Worm (Caenorhabditis elegans) whole organism, young adult: ENCODE results near the gene sph-1.
A peak's percentile ranks its signal among the peaks of the same experiment; 100 is the strongest.

Experiments
- C17E4.6 ChIP-seq: fragments of 200-800 bp; sonication (Bioruptor generic); IDR thresholded peaks from 2 replicates; pipeline ENCODE4 v1.3.6; 2022; ENCODE audit warnings: missing genetic modification reagents, missing genetic modification characterization, missing compliant biosample characterization
- F10E7.11 ChIP-seq: sonication (generic microtip); optimal IDR thresholded peaks from 2 replicates; lab custom pipeline; 2017; ENCODE audit warnings: mild to moderate bottlenecking, missing genetic modification characterization, moderate library complexity, missing compliant biosample characterization
- F39B2.1 ChIP-seq: fragments of 200-800 bp; sonication (Bioruptor generic); IDR thresholded peaks from 2 replicates; pipeline ENCODE4 v1.3.6; 2022; ENCODE audit warnings: missing genetic modification reagents, missing genetic modification characterization, missing compliant biosample characterization
- F52B5.7 ChIP-seq: sonication (generic microtip); optimal IDR thresholded peaks from 2 replicates; lab custom pipeline; 2016; ENCODE audit warnings: mild to moderate bottlenecking, missing genetic modification characterization, missing compliant biosample characterization
- Y53F4B.3 ChIP-seq: fragments of 200-800 bp; sonication (Bioruptor generic); IDR thresholded peaks from 2 replicates; pipeline ENCODE4 v1.3.6; 2022; ENCODE audit warnings: missing genetic modification reagents, missing genetic modification characterization, missing compliant biosample characterization
- Y53G8AR.9 ChIP-seq: fragments of 200-800 bp; sonication (Bioruptor generic); conservative IDR thresholded peaks from 2 replicates; pipeline ENCODE4 v1.3.6; 2022; ENCODE audit warnings: missing genetic modification reagents, missing genetic modification characterization, missing compliant biosample characterization
- Y67H2A.10 ChIP-seq: fragments of 200-800 bp; sonication (Bioruptor generic); conservative IDR thresholded peaks from 2 replicates; pipeline ENCODE4 v1.3.6; 2022; ENCODE audit warnings: missing genetic modification reagents, missing genetic modification characterization, missing compliant biosample characterization
- ama-1 ChIP-seq, 3 experiments: fragments of 150-350 bp in 1 of 3; sonication (generic microtip) in 2 of 3; optimal IDR thresholded peaks; 2 replicates each; lab custom pipeline; 2014 to 2018; ENCODE audit warnings: missing biosample characterization in 2 of 3, missing genetic modification characterization in 2 of 3, missing genetic modification reagents in 2 of 3
- atf-7 ChIP-seq: sonication (generic microtip); optimal IDR thresholded peaks from 2 replicates; lab custom pipeline; 2017; ENCODE audit warnings: mild to moderate bottlenecking, missing genetic modification characterization, missing compliant biosample characterization
- athp-1 ChIP-seq: sonication (generic microtip); optimal IDR thresholded peaks from 2 replicates; lab custom pipeline; 2017; ENCODE audit warnings: mild to moderate bottlenecking, missing genetic modification characterization, missing compliant biosample characterization
- attf-6 ChIP-seq: fragments of 200-800 bp; sonication (Bioruptor generic); IDR thresholded peaks from 2 replicates; pipeline ENCODE4 v1.3.6; 2022; ENCODE audit warnings: missing genetic modification reagents, missing genetic modification characterization, missing compliant biosample characterization
- bed-2 ChIP-seq: fragments of 200-800 bp; sonication (Bioruptor generic); IDR thresholded peaks from 2 replicates; pipeline ENCODE4 v1.3.6; 2022; ENCODE audit warnings: missing genetic modification reagents, missing genetic modification characterization, missing compliant biosample characterization
- cebp-1 ChIP-seq, 2 experiments: fragments of 200-800 bp in 1 of 2; sonication (Bioruptor generic) in 1 of 2; sonication (generic microtip) in 1 of 2; IDR thresholded peaks in 1 of 2; optimal IDR thresholded peaks in 1 of 2; 2 replicates each; pipeline versions ENCODE4 v1.3.6 to Lab custom; 2017 to 2022; ENCODE audit warnings: missing compliant biosample characterization in 2 of 2, missing genetic modification characterization in 2 of 2, mild to moderate bottlenecking in 1 of 2, missing genetic modification reagents in 1 of 2, moderate library complexity in 1 of 2
- ceh-100 ChIP-seq: fragments of 200-800 bp; sonication (Bioruptor generic); IDR thresholded peaks from 2 replicates; pipeline ENCODE4 v1.3.6; 2022; ENCODE audit warnings: missing genetic modification reagents, missing genetic modification characterization, missing compliant biosample characterization
- ceh-27 ChIP-seq: fragments of 200-800 bp; sonication (Bioruptor generic); optimal IDR thresholded peaks from 2 replicates; lab custom pipeline; 2018; ENCODE audit warnings: mild to moderate bottlenecking, missing genetic modification characterization, moderate library complexity, missing compliant biosample characterization
- ceh-79 ChIP-seq: sonication (generic microtip); optimal IDR thresholded peaks from 2 replicates; lab custom pipeline; 2017; ENCODE audit warnings: mild to moderate bottlenecking, missing genetic modification characterization, missing compliant biosample characterization
- dox-1 ChIP-seq: fragments of 200-800 bp; sonication (Bioruptor generic); IDR thresholded peaks from 2 replicates; pipeline ENCODE4 v1.3.6; 2022; ENCODE audit warnings: missing genetic modification reagents, missing genetic modification characterization, missing compliant biosample characterization
- ekl-4 ChIP-seq: fragments of 200-800 bp; sonication (Bioruptor generic); IDR thresholded peaks from 2 replicates; pipeline ENCODE4 v1.3.6; 2022; ENCODE audit warnings: missing genetic modification reagents, missing genetic modification characterization, missing compliant biosample characterization
- ets-4 ChIP-seq: fragments of 200-800 bp; sonication (Bioruptor generic); optimal IDR thresholded peaks from 2 replicates; lab custom pipeline; 2018; ENCODE audit warnings: mild to moderate bottlenecking, missing genetic modification characterization, missing compliant biosample characterization
- fkh-3 ChIP-seq: sonication (generic microtip); optimal IDR thresholded peaks from 2 replicates; lab custom pipeline; 2016; ENCODE audit warnings: mild to moderate bottlenecking, missing genetic modification characterization, missing compliant biosample characterization
- hlh-12 ChIP-seq: sonication (generic microtip); optimal IDR thresholded peaks from 2 replicates; lab custom pipeline; 2016; ENCODE audit warnings: missing genetic modification characterization, missing compliant biosample characterization
- hmg-1.2 ChIP-seq: fragments of 200-800 bp; sonication (Bioruptor generic); IDR thresholded peaks from 2 replicates; pipeline ENCODE4 v1.3.6; 2022; ENCODE audit warnings: missing genetic modification reagents, missing genetic modification characterization, missing compliant biosample characterization
- let-526 ChIP-seq: fragments of 200-800 bp; sonication (Bioruptor generic); IDR thresholded peaks from 2 replicates; pipeline ENCODE4 v1.3.6; 2022; ENCODE audit warnings: missing genetic modification reagents, missing genetic modification characterization, missing compliant biosample characterization
- lin-35 ChIP-seq, 3 experiments: fragments of 150-350 bp in 2 of 3; sonication (generic microtip) in 1 of 3; optimal IDR thresholded peaks; 2 replicates each; lab custom pipeline; 2014 to 2018; ENCODE audit warnings: missing biosample characterization in 3 of 3, missing genetic modification characterization in 3 of 3, missing genetic modification reagents in 3 of 3
- lin-40 ChIP-seq: sonication (generic microtip); optimal IDR thresholded peaks from 2 replicates; lab custom pipeline; 2016; ENCODE audit warnings: missing genetic modification characterization, mild to moderate bottlenecking, missing compliant biosample characterization, missing genotype, missing genetic modification reagents
- madf-10 ChIP-seq: sonication (generic microtip); optimal IDR thresholded peaks from 2 replicates; lab custom pipeline; 2016; ENCODE audit warnings: mild to moderate bottlenecking, missing genetic modification characterization, missing compliant biosample characterization
- mxl-1 ChIP-seq: sonication (generic microtip); optimal IDR thresholded peaks from 2 replicates; lab custom pipeline; 2016; ENCODE audit warnings: missing genetic modification characterization, missing compliant biosample characterization
- nfyb-1 ChIP-seq: fragments of 200-800 bp; sonication (Bioruptor generic); IDR thresholded peaks from 2 replicates; pipeline ENCODE4 v1.3.6; 2022; ENCODE audit warnings: missing genetic modification reagents, missing genetic modification characterization, missing compliant biosample characterization
- nhr-179 ChIP-seq: sonication (generic microtip); optimal IDR thresholded peaks from 2 replicates; lab custom pipeline; 2016; ENCODE audit warnings: mild to moderate bottlenecking, missing genetic modification characterization, missing compliant biosample characterization
- nhr-80 ChIP-seq: sonication (generic microtip); optimal IDR thresholded peaks from 2 replicates; lab custom pipeline; 2016; ENCODE audit warnings: missing genetic modification characterization, missing compliant biosample characterization
- pha-4 ChIP-seq: fragments of 150-350 bp; sonication (generic microtip); optimal IDR thresholded peaks from 2 replicates; lab custom pipeline; 2014; ENCODE audit warnings: missing biosample characterization, missing genetic modification reagents, missing genetic modification characterization
- rcor-1 ChIP-seq: fragments of 200-800 bp; sonication (Bioruptor generic); IDR thresholded peaks from 2 replicates; pipeline ENCODE4 v1.3.6; 2022; ENCODE audit warnings: missing genetic modification reagents, missing genetic modification characterization, missing compliant biosample characterization
- rec-8 ChIP-seq, 2 experiments: sonication (generic microtip); optimal IDR thresholded peaks; 2 replicates each; lab custom pipeline; 2016; ENCODE audit warnings: mild to moderate bottlenecking in 2 of 2, missing genetic modification characterization in 2 of 2, missing genetic modification reagents in 2 of 2, missing genotype in 2 of 2, missing biosample characterization in 1 of 2, missing compliant biosample characterization in 1 of 2, moderate library complexity in 1 of 2
- rpc-1 ChIP-seq, 2 experiments: fragments of 150-350 bp in 1 of 2; sonication (generic microtip) in 1 of 2; optimal IDR thresholded peaks; 2 replicates each; lab custom pipeline; 2014 to 2018; ENCODE audit warnings: missing biosample characterization in 1 of 2, missing genetic modification characterization in 1 of 2, missing genetic modification reagents in 1 of 2, missing genotype in 1 of 2
- sea-2 ChIP-seq: fragments of 200-800 bp; sonication (Bioruptor generic); IDR thresholded peaks from 2 replicates; pipeline ENCODE4 v1.3.6; 2022; ENCODE audit warnings: missing genetic modification characterization, missing compliant biosample characterization
- snpc-3.4 ChIP-seq: sonication (generic microtip); optimal IDR thresholded peaks from 2 replicates; lab custom pipeline; 2017; ENCODE audit warnings: missing genetic modification characterization, mild to moderate bottlenecking, missing compliant biosample characterization, antibody characterized with exemption, moderate library complexity, missing genotype, missing genetic modification reagents
- snpc-4 ChIP-seq, 5 experiments: fragments of 150-350 bp in 1 of 5; sonication (generic microtip) in 4 of 5; optimal IDR thresholded peaks; 2 replicates each; lab custom pipeline; 2014 to 2018; ENCODE audit warnings: missing genetic modification characterization in 5 of 5, missing biosample characterization in 3 of 5, antibody characterized with exemption in 2 of 5, mild to moderate bottlenecking in 2 of 5, missing compliant biosample characterization in 2 of 5, missing genotype in 2 of 5, moderate library complexity in 2 of 5, missing genetic modification reagents in 1 of 5
- somi-1 ChIP-seq: fragments of 200-800 bp; sonication (Bioruptor generic); optimal IDR thresholded peaks from 2 replicates; lab custom pipeline; 2018; ENCODE audit warnings: mild to moderate bottlenecking, missing genetic modification characterization, missing compliant biosample characterization
- tbp1 ChIP-seq: fragments of 200-800 bp; sonication (Bioruptor generic); optimal IDR thresholded peaks from 2 replicates; lab custom pipeline; 2018; ENCODE audit warnings: mild to moderate bottlenecking, missing genetic modification characterization, missing compliant biosample characterization
- unc-130 ChIP-seq: sonication (generic microtip); optimal IDR thresholded peaks from 2 replicates; lab custom pipeline; 2016; ENCODE audit warnings: missing genetic modification reagents, missing genetic modification characterization, missing compliant biosample characterization

Gene sph-1

DNA sequence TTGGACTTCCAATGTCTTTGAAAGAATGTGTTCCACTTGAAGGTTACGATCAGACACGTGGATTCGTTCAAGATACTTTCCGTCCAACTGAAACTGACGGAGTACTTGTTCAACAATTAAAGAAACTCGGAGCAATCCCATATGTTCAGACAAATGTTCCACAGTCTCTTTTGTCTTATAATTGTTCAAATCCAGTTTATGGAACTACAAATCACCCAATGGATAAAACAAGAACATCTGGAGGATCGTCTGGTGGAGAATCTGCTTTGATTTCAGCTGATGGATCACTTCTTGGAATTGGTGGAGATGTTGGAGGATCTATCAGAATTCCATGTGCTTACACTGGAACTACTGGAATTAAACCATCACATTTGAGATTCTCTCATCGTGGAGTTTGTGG lies 19.8 kb upstream of the sph-1 start:
- TF ChIP-seq madf-10 (no peak), let-526 (GFP tag; lab: Robert Waterston, UW) (no peak), hmg-1.2 (GFP tag; lab: Robert Waterston, UW) (0 out of 2 replicates have a peak, but pooled peaks have one; percentile 10), rpc-1 (optimal IDR thresholded peaks at IDR 0.05; lab: Kevin White, UChicago) (no peak), rpc-1 (tag; optimal IDR thresholded peaks at IDR 0.05; lab: Kevin White, UChicago) (no peak)

DNA sequence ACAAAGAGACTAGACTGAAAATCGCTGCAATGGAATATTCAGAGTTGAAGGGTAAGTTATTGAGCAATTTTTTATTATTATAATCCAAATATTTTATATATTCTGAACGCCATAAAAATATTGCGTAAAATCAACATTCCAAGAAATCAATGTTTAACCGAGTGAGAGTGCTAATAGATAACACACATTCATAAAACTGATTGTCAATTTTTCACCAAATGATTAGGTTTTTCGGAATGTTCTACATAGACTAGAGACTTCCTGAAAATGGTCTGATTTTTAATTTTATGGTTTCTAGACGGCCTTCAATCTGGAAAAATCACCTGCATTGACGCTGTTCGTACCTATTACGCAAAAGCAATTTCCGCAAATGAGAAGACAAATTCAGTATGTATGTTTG lies 19.3 kb upstream of the sph-1 start:
- TF ChIP-seq snpc-3.4 (tag; lab: Kevin White, UChicago) (no peak), Y67H2A.10 (GFP tag; lab: Robert Waterston, UW) (no peak), bed-2 (GFP tag; lab: Robert Waterston, UW) (no peak), hmg-1.2 (GFP tag; lab: Robert Waterston, UW) (no peak), nhr-80 (tag; lab: Kevin White, UChicago) (peak; percentile 16), nfyb-1 (0 out of 2 replicates have a peak, but pooled peaks have one; percentile 13), Y53F4B.3 (GFP tag; lab: Robert Waterston, UW) (no peak), tbp1 (no peak), unc-130 (GFP tag; lab: Kevin White, UChicago) (no peak), rcor-1 (GFP tag; lab: Robert Waterston, UW) (no peak), lin-40 (tag; lab: Kevin White, UChicago) (no peak)
- TF ChIP-seq, all 124 proteins: peak for 2

DNA sequence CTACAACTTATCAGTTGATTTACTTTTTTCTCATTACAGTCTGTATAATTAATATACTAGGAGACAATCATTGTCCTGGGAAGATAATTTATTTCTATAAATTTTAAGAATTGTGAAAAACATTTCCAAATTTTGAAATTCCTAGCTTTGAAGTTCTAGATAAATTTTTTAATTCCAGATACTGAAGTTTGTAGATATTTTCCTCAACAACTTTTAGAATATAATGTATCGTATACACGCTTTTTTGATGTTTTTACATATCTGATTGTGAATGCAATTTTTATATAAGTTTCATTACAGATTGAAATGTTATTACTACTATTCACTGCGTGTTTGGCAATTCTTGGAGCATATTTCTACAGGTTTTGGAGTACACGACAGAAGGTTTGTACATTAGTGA lies 18.8 kb upstream of the sph-1 start, which contains the start of gene faah-2:
Gene faah-2 (plus strand): TSS at position 301 of the 400 bp plus-strand sequence.
- TF ChIP-seq nhr-179 (tag; lab: Kevin White, UChicago) (no peak), ets-4 (no peak), ceh-100 (GFP tag; lab: Robert Waterston, UW) (no peak), C17E4.6 (GFP tag; lab: Robert Waterston, UW) (no peak), somi-1 (GFP tag; lab: Kevin White, UChicago) (no peak), sea-2 (GFP tag; lab: Robert Waterston, UW) (no peak), ama-1 (optimal IDR thresholded peaks at IDR 0.05; lab: Kevin White, UChicago) (no peak), ama-1 (GFP tag; optimal IDR thresholded peaks at IDR 0.05; lab: Kevin White, UChicago) (no peak), F10E7.11 (no peak)

DNA sequence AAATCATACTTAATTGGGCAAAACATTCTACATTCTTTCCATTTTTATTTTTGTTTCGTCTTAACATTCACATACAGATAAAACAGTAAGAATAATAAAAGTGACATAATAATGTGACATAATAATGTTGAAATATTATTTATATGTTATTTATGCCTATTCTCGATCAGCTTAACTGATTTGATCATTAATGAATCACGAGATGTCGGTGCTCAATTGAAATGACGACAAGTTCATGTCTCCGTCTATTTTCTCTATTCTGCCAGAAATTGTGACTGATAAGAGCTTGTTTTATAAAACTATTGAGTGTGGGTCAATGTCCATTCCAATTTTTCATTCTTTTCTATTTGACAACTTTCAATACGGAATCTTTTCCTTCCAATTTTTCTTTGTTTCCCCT lies 18.4 kb upstream of the sph-1 start:
- TF ChIP-seq ceh-79 (tag; lab: Kevin White, UChicago): no peak
- no peak for TF ChIP-seq rec-8 (tag; optimal IDR thresholded peaks at IDR 0.05; lab: Kevin White, UChicago)
- TF ChIP-seq F39B2.1 (GFP tag; lab: Robert Waterston, UW): no peak
- TF ChIP-seq Y53G8AR.9 (GFP tag; lab: Robert Waterston, UW): no peak
- no peak for TF ChIP-seq athp-1 (tag; lab: Kevin White, UChicago)
- peak; percentile 2 for TF ChIP-seq tbp1
- TF ChIP-seq nhr-179 (tag; lab: Kevin White, UChicago): no peak
- no peak for TF ChIP-seq ama-1 (optimal IDR thresholded peaks at IDR 0.05; lab: Kevin White, UChicago)
- no peak for TF ChIP-seq ama-1 (GFP tag; optimal IDR thresholded peaks at IDR 0.05; lab: Kevin White, UChicago)
- TF ChIP-seq nhr-80 (tag; lab: Kevin White, UChicago): peak; percentile 78
- peak; percentile 34; the same call in 1 of the 2 replicates for TF ChIP-seq dox-1
- no peak for TF ChIP-seq lin-35 (GFP tag; optimal IDR thresholded peaks at IDR 0.05; lab: Kevin White, UChicago)
- TF ChIP-seq ceh-27 (GFP tag; lab: Kevin White, UChicago): no peak
- TF ChIP-seq pha-4 (tag; lab: Kevin White, UChicago): no peak
- no peak for TF ChIP-seq bed-2 (GFP tag; lab: Robert Waterston, UW)
- TF ChIP-seq let-526 (GFP tag; lab: Robert Waterston, UW): no peak
- TF ChIP-seq cebp-1 (GFP tag; IDR thresholded peaks at IDR 0.05; lab: Robert Waterston, UW): no peak
- TF ChIP-seq cebp-1 (tag; optimal IDR thresholded peaks at IDR 0.05; lab: Kevin White, UChicago): peak; percentile 65
- TF ChIP-seq somi-1 (GFP tag; lab: Kevin White, UChicago): no peak
- no peak for TF ChIP-seq snpc-4 (GFP tag; optimal IDR thresholded peaks at IDR 0.05; lab: Kevin White, UChicago)
- TF ChIP-seq snpc-4 (tag; optimal IDR thresholded peaks at IDR 0.05; lab: Kevin White, UChicago): peak in 1 of 4 experiments; percentile 13
- no peak for TF ChIP-seq fkh-3
- TF ChIP-seq mxl-1 (tag; lab: Kevin White, UChicago): no peak
- TF ChIP-seq sea-2 (GFP tag; lab: Robert Waterston, UW): no peak
- TF ChIP-seq hlh-12 (tag; lab: Kevin White, UChicago): no peak
- TF ChIP-seq ekl-4: no peak
- no peak for TF ChIP-seq attf-6
- no peak for TF ChIP-seq lin-40 (tag; lab: Kevin White, UChicago)
- TF ChIP-seq F52B5.7: no peak
- peak; percentile 3 for TF ChIP-seq atf-7 (tag; lab: Kevin White, UChicago)
